Worm (Caenorhabditis elegans): ENCODE data around the gene bli-6.

Gene bli-6

ce11 chrIV:6426089-6426715 is 49.3 kb downstream of the bli-6 start, which contains the start of gene acp-6:
TSS of gene acp-6 (minus strand) at chrIV:6426139.
- no peak for TF ChIP-seq nhr-76 (tag; optimal IDR thresholded peaks at IDR 0.05)
- no peak for TF ChIP-seq skn-1 (tag; optimal IDR thresholded peaks at IDR 0.05)
- TF ChIP-seq ZK546.5 (tag; optimal IDR thresholded peaks at IDR 0.05), result no peak
- TF ChIP-seq sea-2 (GFP tag; optimal IDR thresholded peaks at IDR 0.05), result no peak
- TF ChIP-seq elt-3 (tag; optimal IDR thresholded peaks at IDR 0.05), result peak in 1 of 3 experiments; percentile 63
- peak; percentile 32 for TF ChIP-seq nhr-23 (tag; optimal IDR thresholded peaks at IDR 0.05)
- TF ChIP-seq nhr-28 (tag; optimal IDR thresholded peaks at IDR 0.05), result no peak
- no peak for TF ChIP-seq ceh-9 (tag; optimal IDR thresholded peaks at IDR 0.05)
- no peak for TF ChIP-seq ceh-82 (tag; optimal IDR thresholded peaks at IDR 0.05)
- TF ChIP-seq nhr-67 (tag; optimal IDR thresholded peaks at IDR 0.05), result no peak
- no peak for TF ChIP-seq ama-1 (optimal IDR thresholded peaks at IDR 0.05)
- no peak for TF ChIP-seq R02D3.7 (tag; optimal IDR thresholded peaks at IDR 0.05)
- no peak for TF ChIP-seq elt-1 (tag; optimal IDR thresholded peaks at IDR 0.05)
- no peak for TF ChIP-seq fos-1 (tag; optimal IDR thresholded peaks at IDR 0.05)
- no peak for TF ChIP-seq ztf-11 (tag; optimal IDR thresholded peaks at IDR 0.05)
- no peak for TF ChIP-seq daf-12 (tag; optimal IDR thresholded peaks at IDR 0.05)
- TF ChIP-seq pqm-1 (tag; optimal IDR thresholded peaks at IDR 0.05), result no peak

- TF ChIP-seq tbx-2 (tag; optimal IDR thresholded peaks at IDR 0.05), result no peak
- no peak for TF ChIP-seq mdl-1 (tag; optimal IDR thresholded peaks at IDR 0.05)
Observed at ce11 chrIV:6427223-6427622, 50.4 kb downstream of the bli-6 start.
